Worm (Caenorhabditis elegans) whole organism, L4 larva: ENCODE measurements around the gene ecps-1.
A peak's percentile ranks its signal among the peaks of the same experiment; 100 is the strongest.

Experiments
- F26F4.8 ChIP-seq: fragments of 200-800 bp; sonication (Bioruptor generic); conservative IDR thresholded peaks from 2 replicates; pipeline ENCODE4 v1.3.6; 2022; ENCODE audit warnings: missing genetic modification characterization, missing compliant biosample characterization
- F49E8.2 ChIP-seq: sonication (generic microtip); optimal IDR thresholded peaks from 2 replicates; lab custom pipeline; 2016; ENCODE audit warnings: missing compliant biosample characterization, mild to moderate bottlenecking, missing genetic modification characterization, borderline replicate concordance
- T20F7.1 ChIP-seq: fragments of 200-800 bp; sonication (Bioruptor generic); optimal IDR thresholded peaks from 2 replicates; lab custom pipeline; 2018; ENCODE audit warnings: mild to moderate bottlenecking, missing genetic modification characterization, missing compliant biosample characterization
- Y48G9A.11 ChIP-seq: fragments of 200-800 bp; sonication (Bioruptor generic); IDR thresholded peaks from 2 replicates; pipeline ENCODE4 v1.3.6; 2022; ENCODE audit warnings: missing genetic modification reagents, missing genetic modification characterization, missing compliant biosample characterization
- Y5F2A.4 ChIP-seq: fragments of 200-800 bp; sonication (Bioruptor generic); optimal IDR thresholded peaks from 2 replicates; lab custom pipeline; 2018; ENCODE audit warnings: mild to moderate bottlenecking, missing genetic modification characterization, missing compliant biosample characterization
- Y75B8A.6 ChIP-seq: fragments of 200-800 bp; sonication (Bioruptor generic); IDR thresholded peaks from 2 replicates; pipeline ENCODE4 v1.3.6; 2022; ENCODE audit warnings: missing genetic modification reagents, missing genetic modification characterization, missing compliant biosample characterization
- attf-4 ChIP-seq: sonication (generic microtip); optimal IDR thresholded peaks from 3 replicates; lab custom pipeline; 2017; ENCODE audit warnings: missing biosample characterization, missing genetic modification characterization
- ceh-62 ChIP-seq: sonication (generic microtip); optimal IDR thresholded peaks from 2 replicates; lab custom pipeline; 2017; ENCODE audit warnings: missing biosample characterization, missing genetic modification characterization
- cey-2 ChIP-seq: sonication (generic microtip); optimal IDR thresholded peaks from 3 replicates; lab custom pipeline; 2017; ENCODE audit warnings: missing genetic modification characterization, mild to moderate bottlenecking, missing compliant biosample characterization, antibody characterized with exemption, borderline replicate concordance; ENCODE audit not compliant: insufficient read depth
- daf-16 ChIP-seq, 3 experiments: sonication (generic microtip); optimal IDR thresholded peaks; 2 replicates each; lab custom pipeline; 2016 to 2017; ENCODE audit warnings: missing genetic modification characterization in 3 of 3, missing genetic modification reagents in 3 of 3, mild to moderate bottlenecking in 2 of 3, missing compliant biosample characterization in 2 of 3, missing biosample characterization in 1 of 3, moderate library complexity in 1 of 3
- daf-19 ChIP-seq: fragments of 200-800 bp; sonication (Bioruptor generic); conservative IDR thresholded peaks from 2 replicates; pipeline ENCODE4 v1.3.6; 2022; ENCODE audit warnings: missing genetic modification characterization, missing compliant biosample characterization
- daf-8 ChIP-seq: fragments of 200-800 bp; sonication (Bioruptor generic); IDR thresholded peaks from 2 replicates; pipeline ENCODE4 v1.3.6; 2022; ENCODE audit warnings: missing genetic modification characterization, missing compliant biosample characterization
- dmd-9 ChIP-seq: fragments of 200-800 bp; sonication (Bioruptor generic); IDR thresholded peaks from 2 replicates; pipeline ENCODE4 v1.3.6; 2022; ENCODE audit warnings: missing genetic modification reagents, missing genetic modification characterization, missing compliant biosample characterization
- duxl-1 ChIP-seq: sonication (generic microtip); optimal IDR thresholded peaks from 2 replicates; lab custom pipeline; 2016; ENCODE audit warnings: mild to moderate bottlenecking, missing genetic modification characterization, moderate library complexity, missing compliant biosample characterization; ENCODE audit not compliant: poor library complexity
- dve-1 ChIP-seq: sonication (generic microtip); optimal IDR thresholded peaks from 2 replicates; lab custom pipeline; 2017; ENCODE audit warnings: antibody characterized with exemption, mild to moderate bottlenecking, missing genetic modification characterization, missing compliant biosample characterization; ENCODE audit not compliant: insufficient read depth
- hif-1 ChIP-seq, 2 experiments: sonication (generic microtip); optimal IDR thresholded peaks; 2 replicates each; lab custom pipeline; 2016 to 2017; ENCODE audit warnings: missing compliant biosample characterization in 2 of 2, missing genetic modification characterization in 2 of 2, missing genetic modification reagents in 2 of 2, missing genotype in 2 of 2, mild to moderate bottlenecking in 1 of 2
- hlh-11 ChIP-seq: fragments of 200-800 bp; sonication (Bioruptor generic); optimal IDR thresholded peaks from 2 replicates; lab custom pipeline; 2018; ENCODE audit warnings: mild to moderate bottlenecking, missing genetic modification characterization, missing compliant biosample characterization
- hmg-1.1 ChIP-seq: fragments of 200-800 bp; sonication (Bioruptor generic); IDR thresholded peaks from 2 replicates; pipeline ENCODE4 v1.3.6; 2022; ENCODE audit warnings: missing genetic modification reagents, missing genetic modification characterization, missing compliant biosample characterization
- lim-7 ChIP-seq: fragments of 200-800 bp; sonication (Bioruptor generic); IDR thresholded peaks from 2 replicates; pipeline ENCODE4 v1.3.6; 2022; ENCODE audit warnings: missing genetic modification characterization, missing compliant biosample characterization
- lin-1 ChIP-seq: fragments of 200-800 bp; sonication (Bioruptor generic); IDR thresholded peaks from 2 replicates; pipeline ENCODE4 v1.3.6; 2022; ENCODE audit warnings: missing genetic modification reagents, missing genetic modification characterization, missing compliant biosample characterization
- lin-13 ChIP-seq: fragments of 150-350 bp; optimal IDR thresholded peaks from 2 replicates; lab custom pipeline; 2014; ENCODE audit warnings: missing biosample characterization, missing genetic modification reagents, missing genetic modification characterization
- lin-15B ChIP-seq: fragments of 150-350 bp; sonication (generic microtip); optimal IDR thresholded peaks from 3 replicates; lab custom pipeline; 2014; ENCODE audit warnings: missing biosample characterization, missing genetic modification characterization
- lin-38 ChIP-seq: fragments of 200-800 bp; sonication (Bioruptor generic); IDR thresholded peaks from 2 replicates; pipeline ENCODE4 v1.3.6; 2022; ENCODE audit warnings: missing genetic modification reagents, missing genetic modification characterization, missing compliant biosample characterization
- lin-39 ChIP-seq: fragments of 150-350 bp; optimal IDR thresholded peaks from 2 replicates; lab custom pipeline; 2014; ENCODE audit warnings: missing biosample characterization, missing genetic modification reagents, missing genetic modification characterization
- lsy-2 ChIP-seq, 2 experiments: fragments of 150-350 bp in 1 of 2; sonication (generic microtip) in 1 of 2; optimal IDR thresholded peaks; 2 replicates each; lab custom pipeline; 2014 to 2017; ENCODE audit warnings: missing biosample characterization in 2 of 2, missing genetic modification characterization in 2 of 2
- madf-9 ChIP-seq: fragments of 200-800 bp; sonication (Bioruptor generic); conservative IDR thresholded peaks from 2 replicates; pipeline ENCODE4 v1.3.6; 2022; ENCODE audit warnings: missing genetic modification reagents, missing genetic modification characterization, missing compliant biosample characterization
- mdl-1 ChIP-seq, 2 experiments: fragments of 150-350 bp in 1 of 2; sonication (generic microtip) in 1 of 2; optimal IDR thresholded peaks; 2 replicates each; lab custom pipeline; 2014 to 2017; ENCODE audit warnings: missing biosample characterization in 2 of 2, missing genetic modification characterization in 2 of 2
- mep-1 ChIP-seq: fragments of 150-350 bp; sonication (generic microtip); optimal IDR thresholded peaks from 3 replicates; lab custom pipeline; 2014; ENCODE audit warnings: missing biosample characterization, missing genetic modification characterization
- mes-2 ChIP-seq: sonication (generic microtip); optimal IDR thresholded peaks from 2 replicates; lab custom pipeline; 2016; ENCODE audit warnings: missing genotype, mild to moderate bottlenecking, missing genetic modification characterization, missing compliant biosample characterization; ENCODE audit not compliant: poor library complexity, severe bottlenecking
- nhr-10 ChIP-seq: fragments of 150-350 bp; optimal IDR thresholded peaks from 2 replicates; lab custom pipeline; 2014; ENCODE audit warnings: missing biosample characterization, missing genetic modification characterization
- nhr-102 ChIP-seq: sonication (generic microtip); optimal IDR thresholded peaks from 2 replicates; lab custom pipeline; 2016; ENCODE audit warnings: mild to moderate bottlenecking, missing genetic modification characterization, moderate library complexity, missing compliant biosample characterization
- nhr-237 ChIP-seq: sonication (generic microtip); optimal IDR thresholded peaks from 2 replicates; lab custom pipeline; 2017; ENCODE audit warnings: missing biosample characterization, missing genetic modification characterization
- nhr-28 ChIP-seq: fragments of 150-350 bp; optimal IDR thresholded peaks from 2 replicates; lab custom pipeline; 2014; ENCODE audit warnings: missing biosample characterization, missing genetic modification characterization
- nhr-41 ChIP-seq: fragments of 200-800 bp; sonication (Bioruptor generic); IDR thresholded peaks from 2 replicates; pipeline ENCODE4 v1.3.6; 2022; ENCODE audit warnings: missing genetic modification reagents, missing genetic modification characterization, missing compliant biosample characterization
- nhr-42 ChIP-seq: fragments of 200-800 bp; sonication (Bioruptor generic); IDR thresholded peaks from 2 replicates; pipeline ENCODE4 v1.3.6; 2022; ENCODE audit warnings: missing genetic modification characterization, missing compliant biosample characterization
- nhr-6 ChIP-seq: fragments of 150-350 bp; optimal IDR thresholded peaks from 2 replicates; lab custom pipeline; 2014; ENCODE audit warnings: missing biosample characterization, missing genetic modification characterization
- nhr-77 ChIP-seq: fragments of 150-350 bp; optimal IDR thresholded peaks from 2 replicates; lab custom pipeline; 2014; ENCODE audit warnings: missing biosample characterization, missing genetic modification characterization
- pha-4 ChIP-seq, 2 experiments: fragments of 150-350 bp in 1 of 2; fragments of 200-800 bp in 1 of 2; sonication (Bioruptor generic) in 1 of 2; IDR thresholded peaks in 1 of 2; optimal IDR thresholded peaks in 1 of 2; 2 replicates each; pipeline versions ENCODE4 v1.3.6 to Lab custom; 2014 to 2022; ENCODE audit warnings: missing genetic modification characterization in 2 of 2, missing genetic modification reagents in 2 of 2, missing biosample characterization in 1 of 2, missing compliant biosample characterization in 1 of 2
- php-3 ChIP-seq: fragments of 200-800 bp; sonication (Bioruptor generic); IDR thresholded peaks from 2 replicates; pipeline ENCODE4 v1.3.6; 2022; ENCODE audit warnings: missing genetic modification reagents, missing genetic modification characterization, missing compliant biosample characterization
- snpc-1.2 ChIP-seq: fragments of 200-800 bp; sonication (Bioruptor generic); IDR thresholded peaks from 2 replicates; pipeline ENCODE4 v1.3.6; 2022; ENCODE audit warnings: missing genetic modification reagents, missing genetic modification characterization, missing compliant biosample characterization
- spr-1 ChIP-seq: sonication (generic microtip); optimal IDR thresholded peaks from 2 replicates; lab custom pipeline; 2016; ENCODE audit warnings: mild to moderate bottlenecking, missing genetic modification characterization, missing compliant biosample characterization
- spr-3 ChIP-seq: fragments of 200-800 bp; sonication (Bioruptor generic); optimal IDR thresholded peaks from 2 replicates; lab custom pipeline; 2018; ENCODE audit warnings: mild to moderate bottlenecking, missing genetic modification characterization, missing compliant biosample characterization
- tag-97 ChIP-seq: fragments of 200-800 bp; sonication (Bioruptor generic); IDR thresholded peaks from 2 replicates; pipeline ENCODE4 v1.3.6; 2022; ENCODE audit warnings: missing genetic modification characterization, missing compliant biosample characterization
- unc-130 ChIP-seq: sonication (generic microtip); optimal IDR thresholded peaks from 2 replicates; lab custom pipeline; 2016; ENCODE audit warnings: missing genetic modification reagents, missing genetic modification characterization, missing compliant biosample characterization
- zfp-3 ChIP-seq: fragments of 200-800 bp; sonication (Bioruptor generic); conservative IDR thresholded peaks from 2 replicates; pipeline ENCODE4 v1.3.6; 2022; ENCODE audit warnings: missing genetic modification reagents, missing genetic modification characterization, missing compliant biosample characterization
- ztf-11 ChIP-seq: fragments of 150-350 bp; optimal IDR thresholded peaks from 2 replicates; lab custom pipeline; 2014; ENCODE audit warnings: missing biosample characterization, missing genetic modification characterization
- ztf-7 ChIP-seq: fragments of 150-350 bp; optimal IDR thresholded peaks from 2 replicates; lab custom pipeline; 2014; ENCODE audit warnings: missing biosample characterization, missing genetic modification characterization

Gene ecps-1

ce11 chrIII:10506699-10507248 lies 46.4 kb upstream of the ecps-1 start, which contains the start of the genes sip-1 and sly-1 (continued):
- no peak for TF ChIP-seq lin-1 (GFP tag; lab: Robert Waterston, UW)
- TF ChIP-seq tag-97 (GFP tag; lab: Robert Waterston, UW): no peak
- TF ChIP-seq nhr-42 (GFP tag; lab: Robert Waterston, UW): no peak
- peak; percentile 55 for TF ChIP-seq hmg-1.1 (GFP tag; lab: Robert Waterston, UW)
- TF ChIP-seq spr-1: peak; percentile 40
- peak; percentile 70 for TF ChIP-seq nhr-102 (tag; lab: Kevin White, UChicago)
- TF ChIP-seq nhr-77: peak; percentile 66
- TF ChIP-seq attf-4 (tag; lab: Kevin White, UChicago): no peak
- TF ChIP-seq nhr-6: peak; percentile 81
- TF ChIP-seq F49E8.2 (tag; lab: Kevin White, UChicago): no peak
- peak; percentile 90 for TF ChIP-seq lin-38 (GFP tag; lab: Robert Waterston, UW)
- no peak for TF ChIP-seq ztf-11 (tag; lab: Kevin White, UChicago)
- peak in 1 of 2 experiments; percentile 92 for TF ChIP-seq lsy-2 (tag; optimal IDR thresholded peaks at IDR 0.05; lab: Kevin White, UChicago)
- TF ChIP-seq unc-130 (GFP tag; lab: Kevin White, UChicago): peak; percentile 25
- TF ChIP-seq nhr-237 (tag; lab: Kevin White, UChicago): no peak
- TF ChIP-seq spr-3 (GFP tag; lab: Kevin White, UChicago): no peak
- TF ChIP-seq T20F7.1 (GFP tag; lab: Kevin White, UChicago): peak; percentile 72
- TF ChIP-seq mes-2: peak; percentile 83
- TF ChIP-seq duxl-1: no peak
- TF ChIP-seq Y48G9A.11 (GFP tag; lab: Robert Waterston, UW): no peak
- TF ChIP-seq dmd-9 (GFP tag; lab: Robert Waterston, UW): no peak
- TF ChIP-seq ceh-62 (tag; lab: Kevin White, UChicago): no peak
- no peak for TF ChIP-seq daf-16 (GFP tag; optimal IDR thresholded peaks at IDR 0.05; lab: Kevin White, UChicago)
- peak; percentile 47 for TF ChIP-seq daf-16 (tag; optimal IDR thresholded peaks at IDR 0.05; lab: Kevin White, UChicago)
- TF ChIP-seq hlh-11 (tag; lab: Kevin White, UChicago): peak; percentile 54
- peak; percentile 88 for TF ChIP-seq dve-1
- no peak for TF ChIP-seq Y75B8A.6 (GFP tag; lab: Robert Waterston, UW)
- peak; percentile 50 for TF ChIP-seq lin-15B (tag; lab: Kevin White, UChicago)
- TF ChIP-seq pha-4 (GFP tag; IDR thresholded peaks at IDR 0.05; lab: Robert Waterston, UW): no peak
- TF ChIP-seq pha-4 (tag; optimal IDR thresholded peaks at IDR 0.05; lab: Kevin White, UChicago): peak; percentile 37
- TF ChIP-seq mep-1 (tag; lab: Kevin White, UChicago): peak; percentile 83
- TF ChIP-seq nhr-41: no peak
- peak; percentile 69 for TF ChIP-seq nhr-28 (tag; lab: Kevin White, UChicago)
- TF ChIP-seq nhr-10: no peak
- no peak for TF ChIP-seq Y5F2A.4 (GFP tag; lab: Kevin White, UChicago)
- no peak for TF ChIP-seq snpc-1.2 (GFP tag; lab: Robert Waterston, UW)
- TF ChIP-seq hif-1 (tag; optimal IDR thresholded peaks at IDR 0.05; lab: Kevin White, UChicago): peak in 1 of 2 experiments; percentile 42

ce11 chrIII:10505943-10506698 lies 45.8 kb upstream of the ecps-1 start:
- no peak for TF ChIP-seq lin-13 (GFP tag; lab: Kevin White, UChicago)
- no peak for TF ChIP-seq php-3 (GFP tag; lab: Robert Waterston, UW)
- no peak for TF ChIP-seq lin-39 (tag; lab: Kevin White, UChicago)
- TF ChIP-seq spr-1: no peak
- TF ChIP-seq madf-9 (GFP tag; lab: Robert Waterston, UW): no peak
- TF ChIP-seq daf-19: 0 out of 2 replicates have a peak, but pooled peaks have one; percentile 7
- TF ChIP-seq nhr-102 (tag; lab: Kevin White, UChicago): no peak
- no peak for TF ChIP-seq zfp-3 (GFP tag; lab: Robert Waterston, UW)
- no peak for TF ChIP-seq F26F4.8
- TF ChIP-seq ztf-7: no peak
- no peak for TF ChIP-seq dmd-9 (GFP tag; lab: Robert Waterston, UW)
- no peak; the same call in 1 of the 2 replicates for TF ChIP-seq pha-4 (GFP tag; IDR thresholded peaks at IDR 0.05; lab: Robert Waterston, UW)
- TF ChIP-seq pha-4 (tag; optimal IDR thresholded peaks at IDR 0.05; lab: Kevin White, UChicago): no peak
- no peak for TF ChIP-seq hlh-11 (tag; lab: Kevin White, UChicago)
- no peak for TF ChIP-seq daf-8
- TF ChIP-seq cey-2 (tag; lab: Kevin White, UChicago): no peak
- no peak for TF ChIP-seq lim-7 (GFP tag; lab: Robert Waterston, UW)
- no peak for TF ChIP-seq mdl-1 (tag; optimal IDR thresholded peaks at IDR 0.05; lab: Kevin White, UChicago)
